Fruit fly (Drosophila melanogaster) whole organism, embryonic: Measurements from ENCODE around the gene Irbp.
A peak's percentile ranks its signal among the peaks of the same experiment; 100 is the strongest.

Source experiments
- Adf1 ChIP-seq: fragments of 200-800 bp; sonication (Bioruptor generic); IDR thresholded peaks from 2 replicates; pipeline ENCODE4 v1.3.6; 2022; ENCODE audit warnings: missing biosample characterization, missing genetic modification characterization
- Aef1 ChIP-seq: fragments of 200-800 bp; sonication (Bioruptor generic); IDR thresholded peaks from 3 replicates; pipeline ENCODE4 v1.3.6; 2022; ENCODE audit warnings: missing biosample characterization, missing genetic modification characterization
- Atf6 ChIP-seq: fragments of 200-800 bp; sonication (Bioruptor generic); IDR thresholded peaks from 2 replicates; pipeline ENCODE4 v1.3.6; 2022; ENCODE audit warnings: missing biosample characterization, missing genetic modification characterization
- BEAF-32 ChIP-seq: fragments of 200-800 bp; sonication (Bioruptor generic); optimal IDR thresholded peaks from 3 replicates; lab custom pipeline; 2017; ENCODE audit warnings: missing biosample characterization, missing genetic modification characterization, mild to moderate bottlenecking, moderate library complexity, missing genetic modification reagents
- Bgb ChIP-seq: fragments of 200-800 bp; sonication (Bioruptor generic); IDR thresholded peaks from 2 replicates; pipeline ENCODE4 v1.3.6; 2022; ENCODE audit warnings: missing biosample characterization, missing genetic modification characterization; ENCODE audit not compliant: partially characterized antibody
- CG12744 ChIP-seq: fragments of 200-800 bp; sonication (Bioruptor generic); optimal IDR thresholded peaks from 2 replicates; lab custom pipeline; 2016; ENCODE audit warnings: missing biosample characterization, missing genetic modification characterization
- CG12769 ChIP-seq: fragments of 200-800 bp; sonication (Bioruptor generic); optimal IDR thresholded peaks from 2 replicates; lab custom pipeline; 2019; ENCODE audit warnings: missing biosample characterization, mild to moderate bottlenecking, missing genetic modification characterization, moderate library complexity
- CG12942 ChIP-seq: fragments of 200-800 bp; sonication (Bioruptor generic); optimal IDR thresholded peaks from 3 replicates; lab custom pipeline; 2016; ENCODE audit warnings: missing biosample characterization, missing genetic modification characterization
- CG13775 ChIP-seq: fragments of 200-800 bp; sonication (Bioruptor generic); optimal IDR thresholded peaks from 3 replicates; lab custom pipeline; 2017; ENCODE audit warnings: missing biosample characterization, mild to moderate bottlenecking, missing genetic modification characterization
- CG14014 ChIP-seq: fragments of 200-800 bp; sonication (Bioruptor generic); IDR thresholded peaks from 2 replicates; pipeline ENCODE4 v1.3.6; 2022; ENCODE audit warnings: missing biosample characterization, missing genetic modification characterization
- CG14441 ChIP-seq: fragments of 200-800 bp; sonication (Bioruptor generic); IDR thresholded peaks from 2 replicates; pipeline ENCODE4 v1.3.6; 2022; ENCODE audit warnings: missing biosample characterization, missing genetic modification characterization
- CG1647 ChIP-seq: fragments of 200-800 bp; sonication (Bioruptor generic); optimal IDR thresholded peaks from 3 replicates; lab custom pipeline; 2016; ENCODE audit warnings: missing biosample characterization, missing genetic modification characterization
- CG17328 ChIP-seq: fragments of 200-800 bp; sonication (Bioruptor generic); IDR thresholded peaks from 2 replicates; pipeline ENCODE4 v1.3.6; 2022; ENCODE audit warnings: missing biosample characterization, missing genetic modification characterization
- CG17802 ChIP-seq: fragments of 200-800 bp; sonication (Bioruptor generic); optimal IDR thresholded peaks from 2 replicates; lab custom pipeline; 2018; ENCODE audit warnings: missing biosample characterization, mild to moderate bottlenecking, missing genetic modification characterization, moderate library complexity
- CG18476 ChIP-seq: fragments of 200-800 bp; sonication (Bioruptor generic); optimal IDR thresholded peaks from 2 replicates; lab custom pipeline; 2016; ENCODE audit warnings: missing biosample characterization, mild to moderate bottlenecking, missing genetic modification characterization
- CG2678 ChIP-seq: fragments of 200-800 bp; sonication (Bioruptor generic); optimal IDR thresholded peaks from 3 replicates; lab custom pipeline; 2019; ENCODE audit warnings: missing biosample characterization, mild to moderate bottlenecking, missing genetic modification characterization, moderate library complexity
- CG3995 ChIP-seq: fragments of 200-800 bp; sonication (Bioruptor generic); optimal IDR thresholded peaks from 3 replicates; lab custom pipeline; 2016; ENCODE audit warnings: missing biosample characterization, missing genetic modification characterization
- CG4617 ChIP-seq: fragments of 200-800 bp; sonication (Bioruptor generic); optimal IDR thresholded peaks from 3 replicates; lab custom pipeline; 2016; ENCODE audit warnings: missing biosample characterization, missing genetic modification characterization, borderline replicate concordance
- CG7271 ChIP-seq: fragments of 200-800 bp; sonication (Bioruptor generic); optimal IDR thresholded peaks from 2 replicates; lab custom pipeline; 2018; ENCODE audit warnings: missing biosample characterization, mild to moderate bottlenecking, missing genetic modification characterization, moderate library complexity
- CG8290 ChIP-seq, 3 experiments: fragments of 200-800 bp; sonication (Bioruptor generic); optimal IDR thresholded peaks; 2 replicates each; lab custom pipeline; 2016 to 2019; ENCODE audit warnings: missing biosample characterization in 3 of 3, missing genetic modification characterization in 3 of 3, mild to moderate bottlenecking in 2 of 3, moderate library complexity in 1 of 3
- Dip2 ChIP-seq: fragments of 200-800 bp; sonication (Bioruptor generic); IDR thresholded peaks from 2 replicates; pipeline ENCODE4 v1.3.6; 2022; ENCODE audit warnings: missing biosample characterization, missing genetic modification characterization
- Doc2 ChIP-seq: fragments of 200-800 bp; sonication (Bioruptor generic); IDR thresholded peaks from 2 replicates; pipeline ENCODE4 v1.3.6; 2022; ENCODE audit warnings: missing biosample characterization, missing genetic modification characterization
- E2f1 ChIP-seq: fragments of 200-800 bp; sonication (Bioruptor generic); IDR thresholded peaks from 2 replicates; pipeline ENCODE4 v1.3.6; 2022; ENCODE audit warnings: missing biosample characterization, missing genetic modification characterization
- Ets97D ChIP-seq: fragments of 200-800 bp; sonication (Bioruptor generic); optimal IDR thresholded peaks from 3 replicates; lab custom pipeline; 2016; ENCODE audit warnings: missing biosample characterization, missing genetic modification characterization
- Fer1 ChIP-seq: fragments of 200-800 bp; sonication (Bioruptor generic); optimal IDR thresholded peaks from 2 replicates; lab custom pipeline; 2017; ENCODE audit warnings: missing biosample characterization, mild to moderate bottlenecking, missing genetic modification characterization
- Fer2 ChIP-seq: fragments of 200-800 bp; sonication (Bioruptor generic); optimal IDR thresholded peaks from 2 replicates; lab custom pipeline; 2018; ENCODE audit warnings: missing biosample characterization, mild to moderate bottlenecking, missing genetic modification characterization, moderate library complexity
- Max ChIP-seq: fragments of 200-800 bp; sonication (Bioruptor generic); optimal IDR thresholded peaks from 2 replicates; lab custom pipeline; 2016; ENCODE audit warnings: missing biosample characterization, mild to moderate bottlenecking, missing genetic modification characterization
- Meics ChIP-seq: fragments of 200-800 bp; sonication (Bioruptor generic); optimal IDR thresholded peaks from 2 replicates; lab custom pipeline; 2017; ENCODE audit warnings: missing biosample characterization, mild to moderate bottlenecking, missing genetic modification characterization
- NfI ChIP-seq: fragments of 200-800 bp; sonication (Bioruptor generic); optimal IDR thresholded peaks from 3 replicates; lab custom pipeline; 2018; ENCODE audit warnings: missing biosample characterization, mild to moderate bottlenecking, missing genetic modification characterization, moderate library complexity
- Sox100B ChIP-seq: fragments of 200-800 bp; sonication (Bioruptor generic); optimal IDR thresholded peaks from 3 replicates; lab custom pipeline; 2018; ENCODE audit warnings: missing biosample characterization, mild to moderate bottlenecking, missing genetic modification characterization
- Sry-δ ChIP-seq: fragments of 200-800 bp; sonication (Bioruptor generic); optimal IDR thresholded peaks from 2 replicates; lab custom pipeline; 2016; ENCODE audit warnings: missing biosample characterization, missing genetic modification characterization
- Xbp1 ChIP-seq: fragments of 200-800 bp; sonication (Bioruptor generic); optimal IDR thresholded peaks from 3 replicates; lab custom pipeline; 2016; ENCODE audit warnings: missing biosample characterization, mild to moderate bottlenecking, missing genetic modification characterization
- YL-1 ChIP-seq: fragments of 200-800 bp; sonication (Bioruptor generic); optimal IDR thresholded peaks from 3 replicates; lab custom pipeline; 2017; ENCODE audit warnings: missing biosample characterization, mild to moderate bottlenecking, missing genetic modification characterization
- amos ChIP-seq: fragments of 200-800 bp; sonication (Bioruptor generic); IDR thresholded peaks from 2 replicates; pipeline ENCODE4 v1.3.6; 2022; ENCODE audit warnings: missing biosample characterization, missing genetic modification characterization; ENCODE audit not compliant: partially characterized antibody
- cg ChIP-seq: fragments of 200-800 bp; sonication (Bioruptor generic); optimal IDR thresholded peaks from 3 replicates; lab custom pipeline; 2019; ENCODE audit warnings: missing biosample characterization, mild to moderate bottlenecking, missing genetic modification characterization, moderate library complexity
- dati ChIP-seq: fragments of 200-800 bp; sonication (Bioruptor generic); IDR thresholded peaks from 2 replicates; pipeline ENCODE4 v1.3.6; 2022; ENCODE audit warnings: missing biosample characterization, missing genetic modification characterization
- disco-r ChIP-seq: fragments of 200-800 bp; sonication (Bioruptor generic); optimal IDR thresholded peaks from 2 replicates; lab custom pipeline; 2016; ENCODE audit warnings: missing biosample characterization, missing genetic modification characterization
- dmrt11E ChIP-seq: fragments of 200-800 bp; sonication (Bioruptor generic); optimal IDR thresholded peaks from 3 replicates; lab custom pipeline; 2018; ENCODE audit warnings: missing biosample characterization, mild to moderate bottlenecking, missing genetic modification characterization, moderate library complexity
- dpn ChIP-seq, 2 experiments: fragments of 200-800 bp; sonication (Bioruptor generic); optimal IDR thresholded peaks; 3 replicates each; lab custom pipeline; 2016; ENCODE audit warnings: missing biosample characterization in 2 of 2, missing genetic modification characterization in 2 of 2
- ftz-f1 ChIP-seq: fragments of 200-800 bp; sonication (Bioruptor generic); optimal IDR thresholded peaks from 2 replicates; lab custom pipeline; 2016; ENCODE audit warnings: missing biosample characterization, missing genetic modification characterization
- gem ChIP-seq: fragments of 200-800 bp; sonication (Bioruptor generic); optimal IDR thresholded peaks from 2 replicates; lab custom pipeline; 2019; ENCODE audit warnings: missing biosample characterization, mild to moderate bottlenecking, missing genetic modification characterization, moderate library complexity
- nom ChIP-seq: fragments of 200-800 bp; sonication (Bioruptor generic); optimal IDR thresholded peaks from 2 replicates; lab custom pipeline; 2017; ENCODE audit warnings: missing biosample characterization, missing genetic modification characterization, mild to moderate bottlenecking, moderate library complexity, missing genetic modification reagents
- oc ChIP-seq: fragments of 200-800 bp; sonication (Bioruptor generic); optimal IDR thresholded peaks from 2 replicates; lab custom pipeline; 2018; ENCODE audit warnings: missing biosample characterization, mild to moderate bottlenecking, missing genetic modification characterization, moderate library complexity
- otp ChIP-seq: fragments of 200-800 bp; sonication (Bioruptor generic); IDR thresholded peaks from 3 replicates; pipeline ENCODE4, ENCODE4 v1.3.6; 2022; ENCODE audit warnings: missing biosample characterization, missing genetic modification characterization
- pum ChIP-seq: fragments of 200-800 bp; sonication (Bioruptor generic); optimal IDR thresholded peaks from 2 replicates; lab custom pipeline; 2016; ENCODE audit warnings: missing biosample characterization, missing genetic modification characterization
- sima ChIP-seq: fragments of 200-800 bp; sonication (Bioruptor generic); optimal IDR thresholded peaks from 2 replicates; lab custom pipeline; 2016; ENCODE audit warnings: missing biosample characterization, missing genetic modification characterization
- sr ChIP-seq: fragments of 200-800 bp; sonication (Bioruptor generic); IDR thresholded peaks from 3 replicates; pipeline ENCODE4 v1.3.6; 2022; ENCODE audit warnings: missing biosample characterization, missing genetic modification characterization
- twi ChIP-seq: fragments of 200-800 bp; optimal IDR thresholded peaks from 2 replicates; lab custom pipeline; 2019; ENCODE audit warnings: missing biosample characterization, mild to moderate bottlenecking, missing genetic modification characterization, moderate library complexity
- tx ChIP-seq: fragments of 200-800 bp; sonication (Bioruptor generic); optimal IDR thresholded peaks from 2 replicates; lab custom pipeline; 2016; ENCODE audit warnings: missing biosample characterization, missing genetic modification characterization
- vvl ChIP-seq: fragments of 200-800 bp; sonication (Bioruptor generic); IDR thresholded peaks from 2 replicates; pipeline ENCODE4 v1.3.6; 2022; ENCODE audit warnings: missing biosample characterization, missing genetic modification characterization

Irbp gene

DNA sequence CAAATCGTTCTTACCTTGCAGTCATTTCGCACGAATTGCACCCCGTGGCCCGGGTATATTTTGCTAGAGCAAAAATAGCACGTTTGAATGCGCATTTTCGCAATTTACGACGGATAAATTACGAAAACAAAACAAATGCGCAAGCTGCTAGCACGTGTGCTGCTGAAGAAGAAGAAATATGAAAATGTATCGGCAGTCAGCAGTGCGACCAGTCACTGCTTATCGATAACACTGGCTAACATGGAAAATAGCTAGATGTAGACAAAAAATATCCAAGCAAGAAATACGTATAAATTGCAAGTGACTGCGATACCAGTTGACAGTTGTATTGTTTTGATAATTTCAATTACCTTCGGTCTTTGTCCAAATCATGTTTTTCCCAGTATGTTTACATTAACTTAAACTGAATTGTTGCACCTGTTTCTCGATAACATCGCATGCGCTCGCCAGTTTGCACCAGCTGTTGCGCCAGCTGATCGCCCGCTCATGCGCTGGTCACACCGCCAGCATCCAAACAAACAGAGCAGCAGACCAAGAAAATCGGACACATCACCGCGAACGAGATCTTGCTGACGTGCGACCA is 21.6 kb downstream of the Irbp start, which contains the start of the genes RpL24-like and CG5276 (continued):
- TF ChIP-seq vvl (GFP tag; lab: Robert Waterston, UW) (no peak), CG17802 (peak; percentile 84), amos (no peak; the same call in none of the 2 replicates), CG14441 (GFP tag; lab: Robert Waterston, UW) (no peak), Aef1 (GFP tag; lab: Robert Waterston, UW) (no peak), CG12744 (GFP tag; lab: Kevin White, UChicago) (no peak), sima (GFP tag; lab: Kevin White, UChicago) (no peak), ftz-f1 (peak; percentile 5), YL-1 (GFP tag; lab: Kevin White, UChicago) (peak; percentile 87), Xbp1 (GFP tag; lab: Kevin White, UChicago) (no peak), CG7271 (no peak), nom (GFP tag; lab: Kevin White, UChicago) (no peak), oc (tag; lab: Kevin White, UChicago) (no peak), CG17328 (GFP tag; lab: Robert Waterston, UW) (no peak), pum (GFP tag; lab: Kevin White, UChicago) (no peak), Atf6 (GFP tag; lab: Robert Waterston, UW) (no peak), sr (GFP tag; lab: Robert Waterston, UW) (no peak), Sry-δ (GFP tag; lab: Kevin White, UChicago) (peak; percentile 80), twi (tag; lab: Kevin White, UChicago) (peak; percentile 60), NfI (GFP tag; lab: Kevin White, UChicago) (no peak), BEAF-32 (GFP tag; lab: Kevin White, UChicago) (peak; percentile 77), Meics (no peak), gem (tag; lab: Kevin White, UChicago) (no peak), Doc2 (no peak), CG3995 (GFP tag; lab: Kevin White, UChicago) (peak; percentile 28), otp (GFP tag; lab: Robert Waterston, UW) (no peak), CG14014 (GFP tag; lab: Robert Waterston, UW) (no peak), Ets97D (peak; percentile 59), Max (GFP tag; lab: Kevin White, UChicago) (peak; percentile 94), CG8290 (GFP tag; optimal IDR thresholded peaks at IDR 0.05; lab: Kevin White, UChicago) (no peak), CG8290 (tag; optimal IDR thresholded peaks at IDR 0.05; lab: Kevin White, UChicago) (no peak), CG12769 (tag; lab: Kevin White, UChicago) (no peak), CG2678 (tag; lab: Kevin White, UChicago) (no peak), tx (GFP tag; lab: Kevin White, UChicago) (no peak), Bgb (no peak; the same call in 1 of the 2 replicates), Sox100B (GFP tag; lab: Kevin White, UChicago) (no peak), dati (GFP tag; lab: Robert Waterston, UW) (no peak), CG18476 (no peak), E2f1 (GFP tag; lab: Robert Waterston, UW) (no peak), CG4617 (GFP tag; lab: Kevin White, UChicago) (peak; percentile 56), CG13775 (GFP tag; lab: Kevin White, UChicago) (peak; percentile 48), dmrt11E (tag; lab: Kevin White, UChicago) (peak; percentile 0), Adf1 (GFP tag; lab: Robert Waterston, UW) (no peak), Fer1 (GFP tag; lab: Kevin White, UChicago) (peak; percentile 16), CG1647 (no peak), Fer2 (no peak), dpn (GFP tag; optimal IDR thresholded peaks at IDR 0.05; lab: Kevin White, UChicago) (no peak), CG12942 (no peak), cg (GFP tag; lab: Kevin White, UChicago) (no peak), disco-r (GFP tag; lab: Kevin White, UChicago) (no peak), Dip2 (no peak)
